Worm (Caenorhabditis elegans) whole organism, young adult: Measurements from ENCODE around the gene ZK616.5.

Experiments
- B0019.2 ChIP-seq: fragments of 200-800 bp; sonication (Bioruptor generic); conservative IDR thresholded peaks from 2 replicates; pipeline ENCODE4 v1.3.6; 2022; ENCODE audit warnings: missing genetic modification reagents, missing genetic modification characterization, missing compliant biosample characterization
- B0035.1 ChIP-seq: sonication (generic microtip); optimal IDR thresholded peaks from 2 replicates; lab custom pipeline; 2016; ENCODE audit warnings: missing genetic modification characterization, mild to moderate bottlenecking, missing compliant biosample characterization, missing genotype, missing genetic modification reagents
- F37B4.10 ChIP-seq: fragments of 200-800 bp; sonication (Bioruptor generic); IDR thresholded peaks from 2 replicates; pipeline ENCODE4 v1.3.6; 2022; ENCODE audit warnings: missing genetic modification characterization, missing compliant biosample characterization
- Y56A3A.18 ChIP-seq: fragments of 200-800 bp; sonication (Bioruptor generic); IDR thresholded peaks from 2 replicates; pipeline ENCODE4 v1.3.6; 2022; ENCODE audit warnings: missing genetic modification reagents, missing genetic modification characterization, missing compliant biosample characterization
- attf-6 ChIP-seq: fragments of 200-800 bp; sonication (Bioruptor generic); IDR thresholded peaks from 2 replicates; pipeline ENCODE4 v1.3.6; 2022; ENCODE audit warnings: missing genetic modification reagents, missing genetic modification characterization, missing compliant biosample characterization
- ceh-27 ChIP-seq: fragments of 200-800 bp; sonication (Bioruptor generic); optimal IDR thresholded peaks from 2 replicates; lab custom pipeline; 2018; ENCODE audit warnings: mild to moderate bottlenecking, missing genetic modification characterization, moderate library complexity, missing compliant biosample characterization
- efl-1 ChIP-seq: fragments of 150-350 bp; optimal IDR thresholded peaks from 2 replicates; lab custom pipeline; 2014; ENCODE audit warnings: missing biosample characterization, missing genetic modification reagents, missing genetic modification characterization
- egl-18 ChIP-seq: fragments of 200-800 bp; sonication (Bioruptor generic); IDR thresholded peaks from 2 replicates; pipeline ENCODE4 v1.3.6; 2022; ENCODE audit warnings: missing genetic modification reagents, missing genetic modification characterization, missing compliant biosample characterization
- fkh-3 ChIP-seq: sonication (generic microtip); optimal IDR thresholded peaks from 2 replicates; lab custom pipeline; 2016; ENCODE audit warnings: mild to moderate bottlenecking, missing genetic modification characterization, missing compliant biosample characterization
- hsf-1 ChIP-seq: fragments of 200-800 bp; sonication (Bioruptor generic); IDR thresholded peaks from 2 replicates; pipeline ENCODE4 v1.3.6; 2022; ENCODE audit warnings: missing genetic modification reagents, missing genetic modification characterization, missing compliant biosample characterization
- lin-35 ChIP-seq, 3 experiments: fragments of 150-350 bp in 2 of 3; sonication (generic microtip) in 1 of 3; optimal IDR thresholded peaks; 2 replicates each; lab custom pipeline; 2014 to 2018; ENCODE audit warnings: missing biosample characterization in 3 of 3, missing genetic modification characterization in 3 of 3, missing genetic modification reagents in 3 of 3
- nfya-1 ChIP-seq: sonication (generic microtip); optimal IDR thresholded peaks from 2 replicates; lab custom pipeline; 2017; ENCODE audit warnings: antibody characterized with exemption, missing compliant biosample characterization, missing genetic modification characterization, borderline replicate concordance; ENCODE audit not compliant: insufficient read depth
- unc-62 ChIP-seq: fragments of 150-350 bp; optimal IDR thresholded peaks from 2 replicates; lab custom pipeline; 2014; ENCODE audit warnings: missing biosample characterization, missing genetic modification reagents, missing genetic modification characterization
- ztf-22 ChIP-seq: fragments of 200-800 bp; sonication (Bioruptor generic); optimal IDR thresholded peaks from 2 replicates; lab custom pipeline; 2018; ENCODE audit warnings: mild to moderate bottlenecking, missing genetic modification characterization, moderate library complexity, missing compliant biosample characterization

- TF ChIP-seq attf-6 (GFP tag; lab: Robert Waterston, UW) (peak; percentile 46; the same call in 1 of the 2 replicates), unc-62 (GFP tag; lab: Kevin White, UChicago) (no peak), ztf-22 (GFP tag; lab: Kevin White, UChicago) (no peak), B0035.1 (no peak), Y56A3A.18 (GFP tag; lab: Robert Waterston, UW) (no peak), efl-1 (GFP tag; lab: Kevin White, UChicago) (no peak), B0019.2 (no peak), ceh-27 (no peak), egl-18 (GFP tag; lab: Robert Waterston, UW) (no peak), lin-35 (GFP tag; optimal IDR thresholded peaks at IDR 0.05; lab: Kevin White, UChicago) (no peak), fkh-3 (tag; lab: Kevin White, UChicago) (no peak), hsf-1 (GFP tag; lab: Robert Waterston, UW) (no peak), nfya-1 (tag; lab: Kevin White, UChicago) (no peak), F37B4.10 (GFP tag; lab: Robert Waterston, UW) (no peak)
Observed at ce11 chrIV:5344168-5344567, 47.6 kb upstream of the ZK616.5 start.
